Worm (Caenorhabditis elegans): ENCODE results near the gene Y53C12A.3.

- TF ChIP-seq ama-1 (optimal IDR thresholded peaks at IDR 0.05) (no peak), hlh-6 (tag; optimal IDR thresholded peaks at IDR 0.05) (no peak), ceh-19 (GFP tag; optimal IDR thresholded peaks at IDR 0.05) (no peak)
Measured at ce11 chrII:9741400-9741799, 35.4 kb upstream of the Y53C12A.3 start.

Data from whole organism, late embryonic.